Fruit fly (Drosophila melanogaster): Measurements from ENCODE around the gene anchor.

- TF ChIP-seq Mio (GFP tag; optimal IDR thresholded peaks at IDR 0.05) (no peak), Rel (GFP tag; optimal IDR thresholded peaks at IDR 0.05) (no peak), Rel (tag; optimal IDR thresholded peaks at IDR 0.05) (peak; percentile 93), lola (GFP tag; optimal IDR thresholded peaks at IDR 0.05) (no peak), woc (GFP tag; optimal IDR thresholded peaks at IDR 0.05) (no peak), h (GFP tag; optimal IDR thresholded peaks at IDR 0.05) (no peak), Dif (GFP tag; optimal IDR thresholded peaks at IDR 0.05; ENCODE audit: partially characterized antibody) (no peak), pan (optimal IDR thresholded peaks at IDR 0.05) (no peak)
These were observed 4.0 kb downstream of the anchor start for dm6 chr3L:17625574-17626128.
